Fruit fly (Drosophila melanogaster) whole organism, embryonic: ENCODE results near the gene Kah.

Source experiments
- Asciz ChIP-seq: fragments of 200-800 bp; sonication (Bioruptor generic); optimal IDR thresholded peaks from 2 replicates; lab custom pipeline; 2017; ENCODE audit warnings: missing biosample characterization, mild to moderate bottlenecking, missing genetic modification characterization, missing genetic modification reagents
- Bdp1 ChIP-seq: fragments of 200-800 bp; sonication (Bioruptor generic); optimal IDR thresholded peaks from 3 replicates; lab custom pipeline; 2016; ENCODE audit warnings: missing biosample characterization, missing genetic modification characterization
- CG11504 ChIP-seq: fragments of 200-800 bp; sonication (Bioruptor generic); optimal IDR thresholded peaks from 3 replicates; lab custom pipeline; 2019; ENCODE audit warnings: missing biosample characterization, mild to moderate bottlenecking, missing genetic modification characterization, moderate library complexity
- CG11723 ChIP-seq: fragments of 200-800 bp; sonication (Bioruptor generic); optimal IDR thresholded peaks from 2 replicates; lab custom pipeline; 2017; ENCODE audit warnings: missing biosample characterization, mild to moderate bottlenecking, missing genetic modification characterization
- CG12155 ChIP-seq: fragments of 200-800 bp; sonication (Bioruptor generic); optimal IDR thresholded peaks from 3 replicates; lab custom pipeline; 2016; ENCODE audit warnings: missing biosample characterization, missing genetic modification characterization
- CG12744 ChIP-seq: fragments of 200-800 bp; sonication (Bioruptor generic); optimal IDR thresholded peaks from 2 replicates; lab custom pipeline; 2016; ENCODE audit warnings: missing biosample characterization, missing genetic modification characterization
- CG15479 ChIP-seq: fragments of 200-800 bp; sonication (Bioruptor generic); optimal IDR thresholded peaks from 3 replicates; lab custom pipeline; 2019; ENCODE audit warnings: missing biosample characterization, mild to moderate bottlenecking, missing genetic modification characterization, moderate library complexity
- CG1603 ChIP-seq: fragments of 200-800 bp; sonication (Bioruptor generic); optimal IDR thresholded peaks from 2 replicates; lab custom pipeline; 2019; ENCODE audit warnings: missing biosample characterization, mild to moderate bottlenecking, missing genetic modification characterization, moderate library complexity
- CG2116 ChIP-seq: fragments of 200-800 bp; sonication (Bioruptor generic); optimal IDR thresholded peaks from 3 replicates; lab custom pipeline; 2018; ENCODE audit warnings: missing biosample characterization, mild to moderate bottlenecking, missing genetic modification characterization
- CG2889 ChIP-seq: fragments of 200-800 bp; sonication (Bioruptor generic); IDR thresholded peaks from 3 replicates; pipeline ENCODE4 v1.3.6; 2022; ENCODE audit warnings: missing biosample characterization, missing genetic modification characterization
- CG30020 ChIP-seq: fragments of 200-800 bp; optimal IDR thresholded peaks from 2 replicates; lab custom pipeline; 2019; ENCODE audit warnings: missing biosample characterization, mild to moderate bottlenecking, missing genetic modification characterization, moderate library complexity
- CG3163 ChIP-seq: fragments of 200-800 bp; sonication (Bioruptor generic); optimal IDR thresholded peaks from 3 replicates; lab custom pipeline; 2016; ENCODE audit warnings: missing biosample characterization, missing genetic modification characterization
- CG3281 ChIP-seq: fragments of 200-800 bp; sonication (Bioruptor generic); optimal IDR thresholded peaks from 3 replicates; lab custom pipeline; 2017; ENCODE audit warnings: missing biosample characterization, mild to moderate bottlenecking, missing genetic modification characterization
- CG9817 ChIP-seq: fragments of 200-800 bp; sonication (Bioruptor generic); optimal IDR thresholded peaks from 2 replicates; lab custom pipeline; 2018; ENCODE audit warnings: missing biosample characterization, mild to moderate bottlenecking, missing genetic modification characterization, moderate library complexity
- CG9876 ChIP-seq: fragments of 200-800 bp; sonication (Bioruptor generic); optimal IDR thresholded peaks from 2 replicates; lab custom pipeline; 2016; ENCODE audit warnings: missing biosample characterization, missing genetic modification characterization
- Chrac-16 ChIP-seq: fragments of 200-800 bp; sonication (Bioruptor generic); optimal IDR thresholded peaks from 3 replicates; lab custom pipeline; 2016; ENCODE audit warnings: missing biosample characterization, missing genetic modification characterization
- D ChIP-seq, 2 experiments: fragments of 200-800 bp in 1 of 2; fragments of >200 bp in 1 of 2; sonication (Bioruptor generic) in 1 of 2; optimal IDR thresholded peaks; 2 replicates in 1 of 2; 3 replicates in 1 of 2; lab custom pipeline; 2017; ENCODE audit warnings: mild to moderate bottlenecking in 1 of 2, missing biosample characterization in 1 of 2, missing genetic modification characterization in 1 of 2, missing genetic modification reagents in 1 of 2
- Dad ChIP-seq: fragments of 200-800 bp; sonication (Bioruptor generic); optimal IDR thresholded peaks from 3 replicates; lab custom pipeline; 2016; ENCODE audit warnings: missing biosample characterization, missing genetic modification characterization
- E2f2 ChIP-seq: fragments of 200-800 bp; sonication (Bioruptor generic); IDR thresholded peaks from 2 replicates; pipeline ENCODE4 v1.3.6; 2022; ENCODE audit warnings: missing biosample characterization, missing genetic modification characterization
- Pdp1 ChIP-seq, 2 experiments: fragments of 200-800 bp; sonication (Bioruptor generic); optimal IDR thresholded peaks; 3 replicates each; lab custom pipeline; 2016; ENCODE audit warnings: missing biosample characterization in 2 of 2, missing genetic modification characterization in 2 of 2, mild to moderate bottlenecking in 1 of 2, moderate library complexity in 1 of 2
- Ravus ChIP-seq: fragments of 200-800 bp; sonication (Bioruptor generic); IDR thresholded peaks from 2 replicates; pipeline ENCODE4 v1.3.6; 2022; ENCODE audit warnings: missing biosample characterization, missing genetic modification characterization
- Scr ChIP-seq: fragments of 200-800 bp; sonication (Bioruptor generic); IDR thresholded peaks from 2 replicates; pipeline ENCODE4 v1.3.6; 2022; ENCODE audit warnings: missing biosample characterization, missing genetic modification characterization; ENCODE audit not compliant: partially characterized antibody
- Trl ChIP-seq, 3 experiments: fragments of >200 bp in 2 of 3; fragments of 200-800 bp in 1 of 3; sonication (Bioruptor generic) in 1 of 3; optimal IDR thresholded peaks; 2 replicates in 1 of 3; 3 replicates in 2 of 3; lab custom pipeline; 2016 to 2017; ENCODE audit warnings: missing biosample characterization in 1 of 3, missing genetic modification characterization in 1 of 3
- abd-A ChIP-seq: fragments of 200-800 bp; sonication (Bioruptor generic); optimal IDR thresholded peaks from 3 replicates; lab custom pipeline; 2019; ENCODE audit warnings: missing biosample characterization, mild to moderate bottlenecking, missing genetic modification characterization, moderate library complexity
- al ChIP-seq: fragments of 200-800 bp; sonication (Bioruptor generic); IDR thresholded peaks from 2 replicates; pipeline ENCODE4 v1.3.6; 2022; ENCODE audit warnings: missing biosample characterization, missing genetic modification characterization
- ara ChIP-seq: fragments of 200-800 bp; sonication (Bioruptor generic); IDR thresholded peaks from 2 replicates; pipeline ENCODE4 v1.3.6; 2022; ENCODE audit warnings: missing biosample characterization, missing genetic modification characterization
- cad ChIP-seq: fragments of >200 bp; optimal IDR thresholded peaks from 2 replicates; lab custom pipeline; 2017; ENCODE audit warnings: missing biosample characterization, missing genetic modification characterization
- crol ChIP-seq: fragments of 200-800 bp; sonication (Bioruptor generic); IDR thresholded peaks from 2 replicates; pipeline ENCODE4 v1.3.6; 2022; ENCODE audit warnings: missing biosample characterization, missing genetic modification characterization
- gcm2 ChIP-seq: fragments of 200-800 bp; sonication (Bioruptor generic); optimal IDR thresholded peaks from 2 replicates; lab custom pipeline; 2016; ENCODE audit warnings: missing biosample characterization, missing genetic modification characterization
- gem ChIP-seq: fragments of 200-800 bp; sonication (Bioruptor generic); optimal IDR thresholded peaks from 2 replicates; lab custom pipeline; 2019; ENCODE audit warnings: missing biosample characterization, mild to moderate bottlenecking, missing genetic modification characterization, moderate library complexity
- h ChIP-seq: fragments of >200 bp; optimal IDR thresholded peaks from 2 replicates; lab custom pipeline; 2017
- hkb ChIP-seq, 2 experiments: fragments of 200-800 bp in 1 of 2; fragments of >200 bp in 1 of 2; sonication (Bioruptor generic) in 1 of 2; IDR thresholded peaks in 1 of 2; optimal IDR thresholded peaks in 1 of 2; 2 replicates each; pipeline versions ENCODE4 v1.3.6 to Lab custom; 2017 to 2022; ENCODE audit warnings: missing biosample characterization in 1 of 2, missing genetic modification characterization in 1 of 2
- insv ChIP-seq, 2 experiments: fragments of 200-800 bp; sonication (Bioruptor generic); optimal IDR thresholded peaks; 3 replicates each; lab custom pipeline; 2016 to 2018; ENCODE audit warnings: missing biosample characterization in 2 of 2, missing genetic modification characterization in 2 of 2
- kni ChIP-seq: fragments of 200-800 bp; sonication (Bioruptor generic); optimal IDR thresholded peaks from 3 replicates; lab custom pipeline; 2017; ENCODE audit warnings: mild to moderate bottlenecking, missing biosample characterization, missing genetic modification reagents, missing genetic modification characterization
- oc ChIP-seq: fragments of 200-800 bp; sonication (Bioruptor generic); optimal IDR thresholded peaks from 2 replicates; lab custom pipeline; 2018; ENCODE audit warnings: missing biosample characterization, mild to moderate bottlenecking, missing genetic modification characterization, moderate library complexity
- prd ChIP-seq, 3 experiments: fragments of >200 bp in 2 of 3; fragments of 200-800 bp in 1 of 3; sonication (Bioruptor generic) in 1 of 3; optimal IDR thresholded peaks in 2 of 3; IDR thresholded peaks in 1 of 3; 2 replicates in 2 of 3; 3 replicates in 1 of 3; pipeline versions ENCODE4 v1.3.6 to Lab custom; 2017 to 2022; ENCODE audit warnings: missing biosample characterization in 1 of 3, missing genetic modification characterization in 1 of 3
- repo ChIP-seq: fragments of 200-800 bp; sonication (Bioruptor generic); optimal IDR thresholded peaks from 2 replicates; lab custom pipeline; 2016; ENCODE audit warnings: missing biosample characterization, missing genetic modification characterization
- sob ChIP-seq: fragments of 200-800 bp; sonication (Bioruptor generic); IDR thresholded peaks from 2 replicates; pipeline ENCODE4 v1.3.6; 2022; ENCODE audit warnings: missing biosample characterization, missing genetic modification characterization
- ssp ChIP-seq: fragments of 200-800 bp; sonication (Bioruptor generic); IDR thresholded peaks from 2 replicates; pipeline ENCODE4 v1.3.6; 2022; ENCODE audit warnings: missing biosample characterization, missing genetic modification characterization
- tio ChIP-seq: fragments of 200-800 bp; sonication (Bioruptor generic); optimal IDR thresholded peaks from 2 replicates; lab custom pipeline; 2017; ENCODE audit warnings: missing biosample characterization, missing genetic modification characterization, inconsistent platforms
- tll ChIP-seq, 2 experiments: fragments of 200-800 bp in 1 of 2; fragments of >200 bp in 1 of 2; sonication (Bioruptor generic) in 1 of 2; optimal IDR thresholded peaks; 2 replicates each; lab custom pipeline; 2017 to 2019; ENCODE audit warnings: missing biosample characterization in 2 of 2, missing genetic modification characterization in 2 of 2, mild to moderate bottlenecking in 1 of 2, moderate library complexity in 1 of 2
- ttk ChIP-seq: fragments of 200-800 bp; sonication (Bioruptor generic); IDR thresholded peaks from 2 replicates; pipeline ENCODE4 v2.1.2; 2022; ENCODE audit warnings: missing biosample characterization, missing genetic modification characterization
- tx ChIP-seq: fragments of 200-800 bp; sonication (Bioruptor generic); optimal IDR thresholded peaks from 2 replicates; lab custom pipeline; 2016; ENCODE audit warnings: missing biosample characterization, missing genetic modification characterization
- unc-4 ChIP-seq: fragments of 200-800 bp; sonication (Bioruptor generic); IDR thresholded peaks from 2 replicates; pipeline ENCODE4 v1.3.6; 2022; ENCODE audit warnings: missing biosample characterization, missing genetic modification characterization; ENCODE audit not compliant: partially characterized antibody
- yki ChIP-seq: fragments of >200 bp; optimal IDR thresholded peaks from 3 replicates; lab custom pipeline; 2018
- z ChIP-seq: fragments of 200-800 bp; sonication (Bioruptor generic); IDR thresholded peaks from 3 replicates; pipeline ENCODE4 v1.3.6; 2022; ENCODE audit warnings: missing biosample characterization, missing genetic modification characterization
- zen ChIP-seq: fragments of 200-800 bp; sonication (Bioruptor generic); optimal IDR thresholded peaks from 3 replicates; lab custom pipeline; 2018; ENCODE audit warnings: missing biosample characterization, mild to moderate bottlenecking, missing genetic modification characterization, moderate library complexity

Kah gene

dm6 chr3L:545512-546161, 43.4 kb downstream of the Kah start (continued):
- TF ChIP-seq al, result peak; percentile 40; the same call in 1 of the 2 replicates
- peak; percentile 91 for TF ChIP-seq abd-A (tag; lab: Kevin White, UChicago)
- peak; percentile 41 for TF ChIP-seq Bdp1 (GFP tag; lab: Kevin White, UChicago)
- peak; percentile 67 for TF ChIP-seq CG9817
- no peak for TF ChIP-seq CG2116 (GFP tag; lab: Kevin White, UChicago)
- TF ChIP-seq CG2889, result peak; percentile 48; the same call in 1 of the 3 replicates
- peak; percentile 49; the same call in 1 of the 2 replicates for TF ChIP-seq ttk
- TF ChIP-seq kni (GFP tag; lab: Kevin White, UChicago), result no peak
- TF ChIP-seq CG30020 (tag; lab: Kevin White, UChicago), result no peak
- no peak for TF ChIP-seq prd (optimal IDR thresholded peaks at IDR 0.05; lab: Kevin White, UChicago)
- TF ChIP-seq prd (GFP tag; IDR thresholded peaks at IDR 0.05; lab: Robert Waterston, UW), result peak; percentile 74
- TF ChIP-seq repo (GFP tag; lab: Kevin White, UChicago), result no peak
- TF ChIP-seq Chrac-16 (GFP tag; lab: Kevin White, UChicago), result peak; percentile 55
- TF ChIP-seq gem (tag; lab: Kevin White, UChicago), result peak; percentile 78
- peak; percentile 17 for TF ChIP-seq CG9876 (GFP tag; lab: Kevin White, UChicago)
- no peak for TF ChIP-seq h (lab: Kevin White, UChicago)
- peak; percentile 31 for TF ChIP-seq E2f2 (GFP tag; lab: Robert Waterston, UW)
- peak; percentile 10 for TF ChIP-seq Asciz (GFP tag; lab: Kevin White, UChicago)
- TF ChIP-seq ara, result 0 out of 2 replicates have a peak, but pooled peaks have one; percentile 5
- TF ChIP-seq sob (GFP tag; lab: Robert Waterston, UW), result peak; percentile 73
- TF ChIP-seq Dad (GFP tag; lab: Kevin White, UChicago), result peak; percentile 56
- TF ChIP-seq CG1603 (tag; lab: Kevin White, UChicago), result peak; percentile 59
- TF ChIP-seq tio (GFP tag; lab: Kevin White, UChicago), result peak; percentile 8
- no peak for TF ChIP-seq Ravus (GFP tag; lab: Robert Waterston, UW)

dm6 chr3L:544203-544602, 44.9 kb downstream of the Kah start:
- TF ChIP-seq CG12744 (GFP tag; lab: Kevin White, UChicago) (no peak), CG12155 (GFP tag; lab: Kevin White, UChicago) (peak; percentile 18), hkb (optimal IDR thresholded peaks at IDR 0.05; lab: Kevin White, UChicago) (no peak), hkb (GFP tag; IDR thresholded peaks at IDR 0.05; lab: Robert Waterston, UW) (peak; percentile 32; the same call in 1 of the 2 replicates), ssp (GFP tag; lab: Robert Waterston, UW) (no peak), crol (GFP tag; lab: Robert Waterston, UW) (peak; percentile 87), Scr (peak; percentile 18; the same call in 1 of the 2 replicates), CG3163 (GFP tag; lab: Kevin White, UChicago) (peak; percentile 60), Pdp1 (GFP tag; optimal IDR thresholded peaks at IDR 0.05; lab: Kevin White, UChicago) (peak in 1 of 2 experiments; percentile 67), z (GFP tag; lab: Robert Waterston, UW) (peak; percentile 50; the same call in 1 of the 3 replicates), CG11723 (GFP tag; lab: Kevin White, UChicago) (no peak), tll (GFP tag; optimal IDR thresholded peaks at IDR 0.05; lab: Kevin White, UChicago) (peak in 1 of 2 experiments; percentile 71), D (optimal IDR thresholded peaks at IDR 0.05; lab: Kevin White, UChicago) (peak; percentile 9), D (GFP tag; optimal IDR thresholded peaks at IDR 0.05; lab: Kevin White, UChicago) (no peak), CG15479 (GFP tag; lab: Kevin White, UChicago) (peak; percentile 96), cad (GFP tag; lab: Kevin White, UChicago) (peak; percentile 20), gcm2 (GFP tag; lab: Kevin White, UChicago) (no peak), CG11504 (peak; percentile 96), zen (tag; lab: Kevin White, UChicago) (peak; percentile 30), yki (peak; percentile 85), abd-A (tag; lab: Kevin White, UChicago) (peak; percentile 85), tx (GFP tag; lab: Kevin White, UChicago) (no peak), oc (peak; percentile 44), insv (GFP tag; optimal IDR thresholded peaks at IDR 0.05; lab: Kevin White, UChicago) (peak in 1 of 2 experiments; percentile 9), unc-4 (GFP tag; lab: Robert Waterston, UW) (0 out of 2 replicates have a peak, but pooled peaks have one; percentile 29), CG3281 (GFP tag; lab: Kevin White, UChicago) (no peak), Trl (optimal IDR thresholded peaks at IDR 0.05; lab: Kevin White, UChicago) (peak; percentile 81 to 96), Trl (GFP tag; optimal IDR thresholded peaks at IDR 0.05; lab: Kevin White, UChicago) (peak; percentile 21), ttk (no peak)
